Worm (Caenorhabditis elegans) whole organism, L4 larva: ENCODE results near the gene T26C5.4.

Experiments
- F49E8.2 ChIP-seq: sonication (generic microtip); optimal IDR thresholded peaks from 2 replicates; lab custom pipeline; 2016; ENCODE audit warnings: missing compliant biosample characterization, mild to moderate bottlenecking, missing genetic modification characterization, borderline replicate concordance
- Y48G9A.11 ChIP-seq: fragments of 200-800 bp; sonication (Bioruptor generic); IDR thresholded peaks from 2 replicates; pipeline ENCODE4 v1.3.6; 2022; ENCODE audit warnings: missing genetic modification reagents, missing genetic modification characterization, missing compliant biosample characterization
- Y75B8A.6 ChIP-seq: fragments of 200-800 bp; sonication (Bioruptor generic); IDR thresholded peaks from 2 replicates; pipeline ENCODE4 v1.3.6; 2022; ENCODE audit warnings: missing genetic modification reagents, missing genetic modification characterization, missing compliant biosample characterization
- aly-2 ChIP-seq: sonication (generic microtip); optimal IDR thresholded peaks from 2 replicates; lab custom pipeline; 2018; ENCODE audit warnings: missing biosample characterization, missing genetic modification characterization
- arid-1 ChIP-seq: fragments of 200-800 bp; sonication (Bioruptor generic); conservative IDR thresholded peaks from 2 replicates; pipeline ENCODE4 v1.3.6; 2022; ENCODE audit warnings: missing genetic modification reagents, missing genetic modification characterization, missing compliant biosample characterization
- ceh-20 ChIP-seq: fragments of 200-800 bp; sonication (Bioruptor generic); IDR thresholded peaks from 2 replicates; pipeline ENCODE4 v1.3.6; 2022; ENCODE audit warnings: missing genetic modification reagents, missing genetic modification characterization, missing compliant biosample characterization
- ceh-62 ChIP-seq: sonication (generic microtip); optimal IDR thresholded peaks from 2 replicates; lab custom pipeline; 2017; ENCODE audit warnings: missing biosample characterization, missing genetic modification characterization
- ceh-82 ChIP-seq: sonication (generic microtip); optimal IDR thresholded peaks from 2 replicates; lab custom pipeline; 2017; ENCODE audit warnings: missing biosample characterization, missing genetic modification characterization
- ces-1 ChIP-seq: fragments of 150-350 bp; sonication (generic microtip); optimal IDR thresholded peaks from 4 replicates; lab custom pipeline; 2014; ENCODE audit warnings: missing biosample characterization, missing genetic modification reagents, missing genetic modification characterization
- daf-12 ChIP-seq: fragments of 150-350 bp; optimal IDR thresholded peaks from 2 replicates; lab custom pipeline; 2014; ENCODE audit warnings: missing biosample characterization, missing genetic modification reagents, missing genetic modification characterization
- dmd-9 ChIP-seq: fragments of 200-800 bp; sonication (Bioruptor generic); IDR thresholded peaks from 2 replicates; pipeline ENCODE4 v1.3.6; 2022; ENCODE audit warnings: missing genetic modification reagents, missing genetic modification characterization, missing compliant biosample characterization
- dve-1 ChIP-seq: sonication (generic microtip); optimal IDR thresholded peaks from 2 replicates; lab custom pipeline; 2017; ENCODE audit warnings: antibody characterized with exemption, mild to moderate bottlenecking, missing genetic modification characterization, missing compliant biosample characterization; ENCODE audit not compliant: insufficient read depth
- egl-27 ChIP-seq: sonication (generic microtip); optimal IDR thresholded peaks from 3 replicates; lab custom pipeline; 2017; ENCODE audit warnings: missing biosample characterization, missing genetic modification reagents, missing genetic modification characterization
- egl-43 ChIP-seq: fragments of 200-800 bp; sonication (Bioruptor generic); IDR thresholded peaks from 2 replicates; pipeline ENCODE4 v1.3.6; 2022; ENCODE audit warnings: missing genetic modification reagents, missing genetic modification characterization, missing compliant biosample characterization
- fkh-10 ChIP-seq: fragments of 150-350 bp; optimal IDR thresholded peaks from 2 replicates; lab custom pipeline; 2014; ENCODE audit warnings: missing biosample characterization, missing genetic modification reagents, missing genetic modification characterization
- fos-1 ChIP-seq: fragments of 150-350 bp; optimal IDR thresholded peaks from 2 replicates; lab custom pipeline; 2014; ENCODE audit warnings: missing biosample characterization, missing genetic modification characterization
- hlh-11 ChIP-seq: fragments of 200-800 bp; sonication (Bioruptor generic); optimal IDR thresholded peaks from 2 replicates; lab custom pipeline; 2018; ENCODE audit warnings: mild to moderate bottlenecking, missing genetic modification characterization, missing compliant biosample characterization
- hlh-30 ChIP-seq: sonication (generic microtip); optimal IDR thresholded peaks from 2 replicates; lab custom pipeline; 2017; ENCODE audit warnings: antibody characterized with exemption, mild to moderate bottlenecking, missing genetic modification characterization, missing compliant biosample characterization; ENCODE audit not compliant: insufficient read depth
- lin-13 ChIP-seq: fragments of 150-350 bp; optimal IDR thresholded peaks from 2 replicates; lab custom pipeline; 2014; ENCODE audit warnings: missing biosample characterization, missing genetic modification reagents, missing genetic modification characterization
- lin-38 ChIP-seq: fragments of 200-800 bp; sonication (Bioruptor generic); IDR thresholded peaks from 2 replicates; pipeline ENCODE4 v1.3.6; 2022; ENCODE audit warnings: missing genetic modification reagents, missing genetic modification characterization, missing compliant biosample characterization
- madf-5 ChIP-seq, 2 experiments: fragments of 200-800 bp; sonication (Bioruptor generic); IDR thresholded peaks; 2 replicates each; pipeline ENCODE4 v1.3.6; 2022; ENCODE audit warnings: missing compliant biosample characterization in 2 of 2, missing genetic modification characterization in 2 of 2
- nhr-111 ChIP-seq: fragments of 200-800 bp; sonication (Bioruptor generic); optimal IDR thresholded peaks from 2 replicates; lab custom pipeline; 2018; ENCODE audit warnings: mild to moderate bottlenecking, missing genetic modification characterization, missing compliant biosample characterization
- nhr-25 ChIP-seq: sonication (generic microtip); optimal IDR thresholded peaks from 2 replicates; lab custom pipeline; 2017; ENCODE audit warnings: missing genetic modification characterization, mild to moderate bottlenecking, missing compliant biosample characterization, antibody characterized with exemption, moderate library complexity, borderline replicate concordance; ENCODE audit not compliant: insufficient read depth
- nhr-28 ChIP-seq: fragments of 150-350 bp; optimal IDR thresholded peaks from 2 replicates; lab custom pipeline; 2014; ENCODE audit warnings: missing biosample characterization, missing genetic modification characterization
- nhr-41 ChIP-seq: fragments of 200-800 bp; sonication (Bioruptor generic); IDR thresholded peaks from 2 replicates; pipeline ENCODE4 v1.3.6; 2022; ENCODE audit warnings: missing genetic modification reagents, missing genetic modification characterization, missing compliant biosample characterization
- nhr-6 ChIP-seq: fragments of 150-350 bp; optimal IDR thresholded peaks from 2 replicates; lab custom pipeline; 2014; ENCODE audit warnings: missing biosample characterization, missing genetic modification characterization
- nhr-77 ChIP-seq: fragments of 150-350 bp; optimal IDR thresholded peaks from 2 replicates; lab custom pipeline; 2014; ENCODE audit warnings: missing biosample characterization, missing genetic modification characterization
- php-3 ChIP-seq: fragments of 200-800 bp; sonication (Bioruptor generic); IDR thresholded peaks from 2 replicates; pipeline ENCODE4 v1.3.6; 2022; ENCODE audit warnings: missing genetic modification reagents, missing genetic modification characterization, missing compliant biosample characterization
- sdz-12 ChIP-seq: fragments of 200-800 bp; sonication (Bioruptor generic); optimal IDR thresholded peaks from 2 replicates; lab custom pipeline; 2018; ENCODE audit warnings: mild to moderate bottlenecking, missing genetic modification characterization, missing compliant biosample characterization
- set-16 ChIP-seq: fragments of 200-800 bp; sonication (Bioruptor generic); IDR thresholded peaks from 2 replicates; pipeline ENCODE4 v1.3.6; 2022; ENCODE audit warnings: missing genetic modification reagents, missing genetic modification characterization, missing compliant biosample characterization
- tag-97 ChIP-seq: fragments of 200-800 bp; sonication (Bioruptor generic); IDR thresholded peaks from 2 replicates; pipeline ENCODE4 v1.3.6; 2022; ENCODE audit warnings: missing genetic modification characterization, missing compliant biosample characterization
- unc-130 ChIP-seq: sonication (generic microtip); optimal IDR thresholded peaks from 2 replicates; lab custom pipeline; 2016; ENCODE audit warnings: missing genetic modification reagents, missing genetic modification characterization, missing compliant biosample characterization
- unc-39 ChIP-seq: sonication (generic microtip); optimal IDR thresholded peaks from 2 replicates; lab custom pipeline; 2017; ENCODE audit warnings: missing biosample characterization, missing genetic modification characterization
- vab-7 ChIP-seq: fragments of 200-800 bp; sonication (Bioruptor generic); IDR thresholded peaks from 2 replicates; pipeline ENCODE4 v1.3.6; 2022; ENCODE audit warnings: missing genetic modification reagents, missing genetic modification characterization, missing compliant biosample characterization
- zfp-2 ChIP-seq: sonication (generic microtip); optimal IDR thresholded peaks from 2 replicates; lab custom pipeline; 2016; ENCODE audit warnings: mild to moderate bottlenecking, missing genetic modification characterization, missing compliant biosample characterization
- zip-11 ChIP-seq: fragments of 200-800 bp; sonication (Bioruptor generic); IDR thresholded peaks from 2 replicates; pipeline ENCODE4 v1.3.6; 2022; ENCODE audit warnings: missing genetic modification characterization, missing compliant biosample characterization
- ztf-11 ChIP-seq: fragments of 150-350 bp; optimal IDR thresholded peaks from 2 replicates; lab custom pipeline; 2014; ENCODE audit warnings: missing biosample characterization, missing genetic modification characterization
- ztf-7 ChIP-seq: fragments of 150-350 bp; optimal IDR thresholded peaks from 2 replicates; lab custom pipeline; 2014; ENCODE audit warnings: missing biosample characterization, missing genetic modification characterization

The T26C5.4 gene

DNA sequence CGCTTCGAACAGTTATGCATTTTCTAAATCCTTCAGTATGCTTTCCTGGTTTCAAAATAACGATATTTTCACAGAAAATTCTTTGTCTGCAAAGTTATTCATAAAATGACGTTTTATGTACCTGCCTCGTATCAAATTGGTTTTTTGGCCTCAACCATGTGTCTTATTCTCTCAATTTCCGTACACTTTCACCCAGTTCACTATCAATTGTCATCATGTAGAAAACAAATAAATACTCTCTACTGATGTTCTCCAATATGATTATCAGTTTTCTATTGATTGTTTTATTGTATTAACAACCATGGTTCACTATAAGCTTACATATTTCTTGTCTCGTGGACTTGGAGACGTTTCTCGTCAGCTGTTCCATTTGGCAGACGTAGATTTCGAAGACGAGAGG, 19.1 kb downstream of the T26C5.4 start, which contains the start of gene gst-13 (continued):
- TF ChIP-seq dve-1 (peak; percentile 74), nhr-28 (peak; percentile 82)

DNA sequence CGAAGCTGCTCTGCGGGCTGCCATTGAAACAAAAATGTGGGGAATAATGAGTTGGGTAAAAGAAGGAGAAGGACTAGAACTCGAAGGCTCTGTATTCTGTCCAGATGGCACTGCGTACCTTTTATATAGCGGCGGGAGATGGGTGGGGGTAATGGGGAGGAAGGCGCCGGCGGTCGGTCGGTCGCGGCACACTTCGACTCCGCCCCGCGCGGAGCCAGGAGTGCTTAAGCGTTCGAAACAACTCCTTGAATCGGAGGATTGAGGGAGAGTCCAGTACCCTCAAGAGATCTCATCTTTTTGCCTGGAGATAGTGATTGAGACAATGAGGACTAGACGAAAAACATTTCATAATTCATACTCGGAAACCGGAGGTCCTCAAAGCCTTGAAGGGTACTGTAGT, 23.2 kb downstream of the T26C5.4 start, which contains the start of gene abu-14:
Gene abu-14, minus strand, starts transcription at position 81 of the 400 bp plus-strand sequence.
- TF ChIP-seq hlh-30 (tag; lab: Kevin White, UChicago) (no peak), Y75B8A.6 (GFP tag; lab: Robert Waterston, UW) (no peak), ceh-62 (tag; lab: Kevin White, UChicago) (no peak), fkh-10 (GFP tag; lab: Kevin White, UChicago) (no peak), vab-7 (GFP tag; lab: Robert Waterston, UW) (no peak), egl-43 (GFP tag; lab: Robert Waterston, UW) (0 out of 2 replicates have a peak, but pooled peaks have one; percentile 6), tag-97 (GFP tag; lab: Robert Waterston, UW) (no peak), set-16 (GFP tag; lab: Robert Waterston, UW) (peak; percentile 86), ceh-82 (no peak), ztf-7 (tag; lab: Kevin White, UChicago) (no peak), lin-13 (GFP tag; lab: Kevin White, UChicago) (no peak), nhr-111 (no peak), nhr-25 (tag; lab: Kevin White, UChicago) (no peak)

DNA sequence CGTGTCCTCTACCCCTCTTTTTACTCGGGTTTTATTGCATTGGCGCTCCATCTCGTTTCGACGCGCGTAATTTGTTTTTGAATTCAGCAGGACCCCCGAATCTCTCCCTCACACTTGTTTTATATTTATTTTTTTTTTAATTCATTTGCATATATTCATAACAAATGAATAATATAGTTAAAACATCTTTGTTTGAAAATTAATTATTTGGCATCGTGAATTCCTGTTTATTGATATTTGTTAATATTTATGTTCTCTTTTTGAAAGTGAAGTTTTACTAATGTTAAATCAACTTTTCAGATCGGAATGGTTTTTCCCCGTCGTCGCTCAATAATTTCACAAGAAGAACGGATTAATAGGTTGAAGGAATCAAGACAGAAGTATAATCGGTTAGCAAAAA, 27.4 kb downstream of the T26C5.4 start, which contains the start of gene ZK1067.3:
Gene ZK1067.3, plus strand, starts transcription at position 301 of the 400 bp plus-strand sequence.
- TF ChIP-seq egl-27 (tag; lab: Kevin White, UChicago) (no peak), lin-38 (GFP tag; lab: Robert Waterston, UW) (0 out of 2 replicates have a peak, but pooled peaks have one; percentile 4)

DNA sequence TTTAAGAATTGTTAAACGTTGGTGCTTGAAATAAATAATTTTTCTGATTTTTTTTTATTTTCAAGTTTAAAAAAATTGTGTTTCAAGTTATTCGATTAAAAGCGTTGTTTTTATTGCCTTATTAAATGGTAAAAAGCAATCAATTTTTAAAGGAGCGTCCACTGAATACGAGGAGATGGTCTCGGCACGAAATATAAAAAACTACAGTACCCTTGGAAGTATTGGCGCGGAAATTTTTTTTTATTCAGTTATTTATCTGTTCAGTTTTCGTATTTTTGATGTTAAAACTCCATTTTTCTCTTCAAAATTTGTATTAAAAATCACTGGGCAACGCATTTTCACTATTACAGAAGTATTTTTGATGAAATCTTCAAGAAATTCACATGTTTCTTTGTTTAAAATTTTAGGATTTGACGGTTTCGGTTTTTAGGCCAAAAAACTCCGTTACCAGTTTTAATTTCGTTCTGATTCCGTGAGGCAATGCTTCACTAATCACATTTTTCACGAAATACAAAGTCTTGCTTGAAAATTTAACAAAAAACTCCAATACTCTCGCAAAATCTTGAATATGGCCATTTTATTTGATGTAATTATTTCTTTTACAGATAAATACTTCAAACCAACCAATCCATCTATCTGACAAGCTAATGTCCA, 37.1 kb downstream of the T26C5.4 start, which contains the start of gene znfx-1:
Gene znfx-1, plus strand, starts transcription at position 604 of the 654 bp plus-strand sequence.
- TF ChIP-seq zip-11 (GFP tag; lab: Robert Waterston, UW) (no peak), unc-39 (tag; lab: Kevin White, UChicago) (no peak), nhr-77 (no peak), Y48G9A.11 (GFP tag; lab: Robert Waterston, UW) (peak; percentile 69), dve-1 (no peak), ces-1 (no peak), nhr-28 (no peak), unc-130 (GFP tag; lab: Kevin White, UChicago) (peak; percentile 35), dmd-9 (GFP tag; lab: Robert Waterston, UW) (no peak), ceh-82 (no peak), daf-12 (tag; lab: Kevin White, UChicago) (no peak), sdz-12 (no peak), hlh-11 (tag; lab: Kevin White, UChicago) (no peak), ztf-11 (tag; lab: Kevin White, UChicago) (no peak), lin-38 (GFP tag; lab: Robert Waterston, UW) (peak; percentile 38; the same call in 1 of the 2 replicates), aly-2 (tag; lab: Kevin White, UChicago) (no peak), ceh-20 (GFP tag; lab: Robert Waterston, UW) (no peak), nhr-6 (no peak), F49E8.2 (peak; percentile 32), madf-5 (GFP tag; IDR thresholded peaks at IDR 0.05; lab: Robert Waterston, UW) (no peak), fos-1 (tag; lab: Kevin White, UChicago) (no peak), nhr-41 (GFP tag; lab: Robert Waterston, UW) (no peak), Y75B8A.6 (GFP tag; lab: Robert Waterston, UW) (no peak), php-3 (GFP tag; lab: Robert Waterston, UW) (no peak), arid-1 (no peak), zfp-2 (tag; lab: Kevin White, UChicago) (no peak)
